Fruit fly (Drosophila melanogaster): ENCODE results near the gene CG9389.
A peak's percentile ranks its signal among the peaks of the same experiment; 100 is the strongest.

The CG9389 gene

dm6 chr3L:21239999-21240509 lies 30.3 kb downstream of the CG9389 start:
- TF ChIP-seq Eip93F (GFP tag; optimal IDR thresholded peaks at IDR 0.05) (peak; percentile 24), CG3919 (GFP tag; optimal IDR thresholded peaks at IDR 0.05) (peak; percentile 47), CG9139 (GFP tag; optimal IDR thresholded peaks at IDR 0.05) (peak; percentile 39), topi (GFP tag; optimal IDR thresholded peaks at IDR 0.05) (peak; percentile 6), dsx (GFP tag; optimal IDR thresholded peaks at IDR 0.05; ENCODE audit: poor library complexity, severe bottlenecking) (peak; percentile 22), dac (GFP tag; optimal IDR thresholded peaks at IDR 0.05) (no peak), esn (GFP tag; optimal IDR thresholded peaks at IDR 0.05) (peak; percentile 14), Blimp-1 (GFP tag; optimal IDR thresholded peaks at IDR 0.05) (peak; percentile 87), CG16779 (tag; optimal IDR thresholded peaks at IDR 0.05) (no peak), CG6854 (GFP tag; optimal IDR thresholded peaks at IDR 0.05) (peak; percentile 79), CG6163 (GFP tag; IDR thresholded peaks at IDR 0.05) (peak; percentile 56; the same call in 1 of the 3 replicates), Sox14 (GFP tag; optimal IDR thresholded peaks at IDR 0.05) (peak; percentile 58), Gug (GFP tag; IDR thresholded peaks at IDR 0.05) (0 out of 2 replicates have a peak, but pooled peaks have one; percentile 11), CG34406 (GFP tag; optimal IDR thresholded peaks at IDR 0.05) (no peak), ss (GFP tag; optimal IDR thresholded peaks at IDR 0.05) (peak; percentile 29 to 55), Sox15 (GFP tag; optimal IDR thresholded peaks at IDR 0.05) (no peak), net (GFP tag; optimal IDR thresholded peaks at IDR 0.05) (peak; percentile 34), Met (GFP tag; optimal IDR thresholded peaks at IDR 0.05) (no peak), Hr39 (GFP tag; optimal IDR thresholded peaks at IDR 0.05) (no peak), CG15336 (GFP tag; IDR thresholded peaks at IDR 0.05) (peak; percentile 64), CG11902 (GFP tag; optimal IDR thresholded peaks at IDR 0.05) (no peak), spab (GFP tag; optimal IDR thresholded peaks at IDR 0.05) (no peak), svp (GFP tag) (peak; percentile 74), fkh (GFP tag; optimal IDR thresholded peaks at IDR 0.05) (peak; percentile 58), achi (GFP tag; optimal IDR thresholded peaks at IDR 0.05) (no peak), fd85E (GFP tag; optimal IDR thresholded peaks at IDR 0.05) (peak; percentile 0), Eip75B (GFP tag; optimal IDR thresholded peaks at IDR 0.05) (peak; percentile 41), lz (GFP tag; optimal IDR thresholded peaks at IDR 0.05) (peak; percentile 25), cyc (GFP tag; optimal IDR thresholded peaks at IDR 0.05) (no peak), CG8632 (GFP tag; optimal IDR thresholded peaks at IDR 0.05) (no peak), CG8119 (GFP tag; IDR thresholded peaks at IDR 0.05) (peak; percentile 68), Lpt (GFP tag; optimal IDR thresholded peaks at IDR 0.05) (peak; percentile 7), Eip78C (GFP tag) (peak; percentile 89), CG11762 (GFP tag; optimal IDR thresholded peaks at IDR 0.05; ENCODE audit: insufficient read depth) (no peak), eg (GFP tag; IDR thresholded peaks at IDR 0.05) (peak; percentile 54; the same call in 2 of the 3 replicates), Sox102F (GFP tag; optimal IDR thresholded peaks at IDR 0.05) (peak; percentile 61)

dm6 chr3L:21238377-21238776 lies 32.0 kb downstream of the CG9389 start:
- TF ChIP-seq CG11294 (GFP tag; IDR thresholded peaks at IDR 0.05): no peak
- TF ChIP-seq Eip78C (GFP tag): peak; percentile 4
- TF ChIP-seq Sox102F (GFP tag; optimal IDR thresholded peaks at IDR 0.05): no peak
- TF ChIP-seq achi (GFP tag; optimal IDR thresholded peaks at IDR 0.05): no peak
- TF ChIP-seq svp (GFP tag): peak; percentile 30
- TF ChIP-seq Lpt (GFP tag; optimal IDR thresholded peaks at IDR 0.05): no peak
- TF ChIP-seq CG6792 (GFP tag; optimal IDR thresholded peaks at IDR 0.05): no peak
- TF ChIP-seq fd85E (GFP tag; optimal IDR thresholded peaks at IDR 0.05): no peak
- TF ChIP-seq dac (GFP tag; optimal IDR thresholded peaks at IDR 0.05): no peak

DNA sequence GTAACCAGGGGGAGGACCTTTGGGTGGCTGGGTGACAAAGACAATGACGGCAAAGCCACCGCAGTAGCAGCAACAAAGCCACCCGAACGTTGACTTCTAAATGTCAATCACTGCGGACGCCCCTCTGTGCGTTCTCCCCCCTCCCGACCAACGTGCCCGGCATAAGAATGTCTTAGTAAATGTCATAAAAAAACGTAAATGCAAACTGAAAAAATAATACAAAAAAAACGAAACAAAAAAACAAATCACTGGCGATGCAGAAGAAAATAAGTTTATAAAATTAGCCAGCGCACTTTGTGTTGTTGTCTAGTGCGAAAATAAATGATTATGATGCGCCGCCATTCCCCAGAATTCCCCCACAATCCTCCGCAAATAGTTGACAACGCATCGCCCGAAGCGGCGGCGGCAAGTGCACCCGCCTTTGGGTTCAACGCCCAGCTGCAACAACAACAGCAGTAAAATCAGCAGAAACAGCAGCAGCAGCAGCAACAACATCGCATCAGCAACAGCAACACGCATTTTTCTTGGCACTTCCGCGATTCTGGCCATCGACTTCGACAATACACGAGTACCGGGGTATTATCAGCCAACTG lies 33.3 kb downstream of the CG9389 start:
- TF ChIP-seq CG11902 (GFP tag; optimal IDR thresholded peaks at IDR 0.05) (no peak), Hr4 (GFP tag; optimal IDR thresholded peaks at IDR 0.05) (peak; percentile 43), CG8319 (GFP tag; optimal IDR thresholded peaks at IDR 0.05) (no peak), Lpt (GFP tag; optimal IDR thresholded peaks at IDR 0.05) (peak; percentile 75), CG32006 (GFP tag; optimal IDR thresholded peaks at IDR 0.05) (peak; percentile 73), CG8119 (GFP tag; IDR thresholded peaks at IDR 0.05) (peak; percentile 85), achi (GFP tag; optimal IDR thresholded peaks at IDR 0.05) (peak; percentile 4), ss (GFP tag; optimal IDR thresholded peaks at IDR 0.05) (no peak), CG3919 (GFP tag; optimal IDR thresholded peaks at IDR 0.05) (peak; percentile 26), CG15336 (GFP tag; IDR thresholded peaks at IDR 0.05) (peak; percentile 83), Sox14 (GFP tag; optimal IDR thresholded peaks at IDR 0.05) (peak; percentile 38), CG6163 (GFP tag; IDR thresholded peaks at IDR 0.05) (peak; percentile 69; the same call in 1 of the 3 replicates), esn (GFP tag; optimal IDR thresholded peaks at IDR 0.05) (no peak), Gug (GFP tag; IDR thresholded peaks at IDR 0.05) (peak; percentile 21; the same call in 1 of the 2 replicates), salr (GFP tag; optimal IDR thresholded peaks at IDR 0.05) (peak in 1 of 2 experiments; percentile 70), Eip78C (GFP tag) (peak; percentile 83), CG16779 (tag; optimal IDR thresholded peaks at IDR 0.05) (peak; percentile 48), net (GFP tag; optimal IDR thresholded peaks at IDR 0.05) (peak; percentile 36), OdsH (GFP tag; optimal IDR thresholded peaks at IDR 0.05) (peak; percentile 12), CG6276 (GFP tag; optimal IDR thresholded peaks at IDR 0.05) (peak; percentile 95), CG11762 (GFP tag; optimal IDR thresholded peaks at IDR 0.05; ENCODE audit: insufficient read depth) (no peak), eg (GFP tag; IDR thresholded peaks at IDR 0.05) (peak; percentile 90), CG11294 (GFP tag; IDR thresholded peaks at IDR 0.05) (0 out of 2 replicates have a peak, but pooled peaks have one; percentile 17)
